Fruit fly (Drosophila melanogaster) whole organism, pupa: ENCODE results near the gene CG16762.

Experiments
- CG32121 ChIP-seq: fragments of 200-800 bp; sonication (Bioruptor generic); IDR thresholded peaks from 2 replicates; pipeline ENCODE4 v1.3.6; 2022; ENCODE audit warnings: missing biosample characterization, missing genetic modification characterization
- CG8159 ChIP-seq: fragments of 200-800 bp; sonication (Bioruptor generic); optimal IDR thresholded peaks from 3 replicates; lab custom pipeline; 2018; ENCODE audit warnings: missing biosample characterization, mild to moderate bottlenecking, missing genetic modification characterization, moderate library complexity
- CG8301 ChIP-seq: fragments of 200-800 bp; sonication (Bioruptor generic); optimal IDR thresholded peaks from 2 replicates; lab custom pipeline; 2018; ENCODE audit warnings: missing biosample characterization, mild to moderate bottlenecking, missing genetic modification characterization
- CG9948 ChIP-seq: fragments of 200-800 bp; sonication (Bioruptor generic); optimal IDR thresholded peaks from 2 replicates; lab custom pipeline; 2018; ENCODE audit warnings: missing biosample characterization, mild to moderate bottlenecking, missing genetic modification characterization, moderate library complexity
- D1 ChIP-seq: fragments of 200-800 bp; sonication (Bioruptor generic); optimal IDR thresholded peaks from 2 replicates; lab custom pipeline; 2018; ENCODE audit warnings: missing biosample characterization, mild to moderate bottlenecking, missing genetic modification characterization, moderate library complexity
- Pif1A ChIP-seq: fragments of 200-800 bp; sonication (Bioruptor generic); optimal IDR thresholded peaks from 3 replicates; lab custom pipeline; 2016; ENCODE audit warnings: missing biosample characterization, missing genetic modification characterization

DNA sequence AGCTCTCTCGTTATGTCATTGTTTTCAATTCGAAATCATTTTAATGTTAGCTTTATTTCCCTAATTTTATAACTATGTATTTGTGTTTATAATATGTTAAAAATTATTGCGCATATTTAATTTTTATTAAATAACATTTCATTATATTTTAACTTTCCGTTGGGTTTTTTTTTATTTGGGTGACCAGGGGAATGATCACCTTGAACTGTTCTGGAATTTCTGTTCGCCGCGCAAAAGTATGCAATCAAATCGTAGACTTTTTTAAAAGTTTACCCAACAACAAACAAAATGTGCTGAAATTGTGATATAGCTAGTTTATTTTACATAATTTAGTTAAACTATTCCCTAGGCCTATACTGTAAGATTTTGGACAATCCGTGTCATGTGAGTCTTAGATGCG is 23.7 kb upstream of the CG16762 start:
- TF ChIP-seq D1 (tag; lab: Kevin White, UChicago) = no peak
- no peak for TF ChIP-seq Pif1A (GFP tag; lab: Kevin White, UChicago)
- no peak for TF ChIP-seq CG8159 (tag; lab: Kevin White, UChicago)
- TF ChIP-seq CG32121 (GFP tag; lab: Robert Waterston, UW) = no peak
- no peak for TF ChIP-seq CG9948 (tag; lab: Kevin White, UChicago)
- no peak for TF ChIP-seq CG8301 (tag; lab: Kevin White, UChicago)
